Worm (Caenorhabditis elegans): Measurements from ENCODE around the gene del-8.

DNA sequence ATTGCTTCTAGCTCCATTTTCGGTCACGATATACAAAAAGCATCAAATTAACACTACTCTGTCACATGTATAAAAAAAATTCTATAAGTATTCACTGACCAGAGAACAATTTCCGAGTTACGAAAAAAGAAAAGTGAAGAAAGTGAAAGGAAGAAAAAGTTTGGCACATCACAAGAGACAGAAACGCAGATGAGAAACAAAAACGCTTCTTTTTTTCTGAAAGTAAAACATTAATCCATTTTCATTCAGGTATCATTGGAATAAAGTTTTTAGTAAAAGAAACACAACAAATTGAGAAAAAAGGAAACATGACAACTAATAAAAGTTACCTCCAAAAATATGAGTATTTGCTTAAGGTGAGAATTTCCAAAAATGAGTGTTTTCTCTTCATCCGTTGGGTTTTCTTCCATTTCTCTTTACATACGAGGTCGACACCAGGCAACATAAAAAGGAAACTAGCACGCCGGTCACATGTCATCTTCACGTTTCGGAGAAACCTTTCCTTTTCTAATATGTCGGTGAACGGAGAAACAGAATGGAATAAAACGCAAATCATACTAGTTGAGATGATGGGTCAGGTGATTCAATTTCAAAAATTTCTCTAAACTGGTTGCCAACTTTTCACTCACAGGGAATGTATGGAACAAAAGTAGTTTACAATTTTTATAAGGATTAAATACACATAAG lies 53.7 kb downstream of the del-8 start:
- TF ChIP-seq nhr-21 (tag; optimal IDR thresholded peaks at IDR 0.05) = peak; percentile 6
- no peak for TF ChIP-seq ama-1 (optimal IDR thresholded peaks at IDR 0.05)
- no peak for TF ChIP-seq skn-1 (tag; optimal IDR thresholded peaks at IDR 0.05)
- no peak for TF ChIP-seq nhr-23 (tag; optimal IDR thresholded peaks at IDR 0.05)
- TF ChIP-seq lin-39 (tag; optimal IDR thresholded peaks at IDR 0.05) = no peak
- TF ChIP-seq egl-27 (tag; optimal IDR thresholded peaks at IDR 0.05) = no peak
- TF ChIP-seq ceh-82 (tag; optimal IDR thresholded peaks at IDR 0.05) = no peak
- TF ChIP-seq nhr-237 (tag; optimal IDR thresholded peaks at IDR 0.05) = no peak
- peak; percentile 21 for TF ChIP-seq C34F6.9 (tag; optimal IDR thresholded peaks at IDR 0.05)
- no peak for TF ChIP-seq nhr-77 (tag; optimal IDR thresholded peaks at IDR 0.05)
- no peak for TF ChIP-seq ceh-16 (tag; optimal IDR thresholded peaks at IDR 0.05)
